Fruit fly (Drosophila melanogaster) whole organism: ENCODE results near the gene Fam92.

ENCODE experiments used
- CG8478 ChIP-seq: fragments of >200 bp; optimal IDR thresholded peaks from 2 replicates; lab custom pipeline; 2018; ENCODE audit warnings: inconsistent platforms
- Dll ChIP-seq: fragments of >200 bp; optimal IDR thresholded peaks from 2 replicates; lab custom pipeline; 2017
- EcR ChIP-seq, 2 experiments: fragments of >200 bp; optimal IDR thresholded peaks; 2 replicates each; lab custom pipeline; 2017; ENCODE audit warnings: missing biosample characterization in 2 of 2, missing genetic modification characterization in 2 of 2, missing genetic modification reagents in 2 of 2
- pan ChIP-seq: fragments of >200 bp; optimal IDR thresholded peaks from 2 replicates; lab custom pipeline; 2017
- psq ChIP-seq: fragments of >200 bp; optimal IDR thresholded peaks from 2 replicates; lab custom pipeline; 2017
- usp ChIP-seq: fragments of >200 bp; optimal IDR thresholded peaks from 2 replicates; lab custom pipeline; 2017; ENCODE audit warnings: missing biosample characterization, missing genetic modification characterization, mixed read lengths

DNA sequence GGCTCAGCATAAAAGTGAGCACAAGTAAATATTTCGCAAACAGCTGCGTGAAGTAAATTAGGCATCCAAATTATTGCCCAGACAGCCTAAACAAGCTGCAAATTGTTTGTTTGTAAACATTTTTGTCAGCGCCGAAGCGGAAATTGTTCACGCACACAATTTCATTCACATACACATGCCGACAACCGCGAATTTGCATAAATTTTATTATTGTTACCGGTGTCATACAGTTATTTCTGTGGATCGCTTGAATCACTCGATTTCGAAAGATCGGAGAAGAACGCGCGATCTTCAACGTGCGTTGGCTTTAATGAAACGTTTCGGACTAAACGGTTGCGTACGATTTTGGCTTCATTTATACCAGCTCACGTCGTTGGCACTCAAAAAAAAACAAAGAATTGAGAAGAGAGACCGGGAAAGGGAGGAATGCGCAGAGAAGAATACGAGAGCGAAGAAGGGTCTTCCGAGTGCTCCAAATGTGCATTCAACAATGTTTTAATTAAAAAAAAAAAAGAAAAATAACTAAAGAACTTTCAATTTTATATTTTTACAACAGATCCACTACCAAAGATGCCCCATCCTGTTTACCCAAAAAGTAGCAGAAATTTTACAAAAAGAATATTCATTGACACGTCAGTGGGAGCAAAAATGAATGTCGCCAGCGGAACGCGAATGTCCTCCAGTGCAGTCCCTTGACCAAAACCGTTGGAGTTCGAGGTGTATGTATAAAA is 1.4 kb upstream of the Fam92 start, which contains the start of gene vir-1:
- TF ChIP-seq usp (GFP tag; lab: Kevin White, UChicago) (no peak), pan (lab: Kevin White, UChicago) (no peak), psq (lab: Kevin White, UChicago) (no peak), CG8478 (lab: Kevin White, UChicago) (no peak), Dll (lab: Kevin White, UChicago) (no peak), EcR (GFP tag; optimal IDR thresholded peaks at IDR 0.05; lab: Kevin White, UChicago) (no peak)
